Fruit fly (Drosophila melanogaster): ENCODE results near the gene Arp1.

DNA sequence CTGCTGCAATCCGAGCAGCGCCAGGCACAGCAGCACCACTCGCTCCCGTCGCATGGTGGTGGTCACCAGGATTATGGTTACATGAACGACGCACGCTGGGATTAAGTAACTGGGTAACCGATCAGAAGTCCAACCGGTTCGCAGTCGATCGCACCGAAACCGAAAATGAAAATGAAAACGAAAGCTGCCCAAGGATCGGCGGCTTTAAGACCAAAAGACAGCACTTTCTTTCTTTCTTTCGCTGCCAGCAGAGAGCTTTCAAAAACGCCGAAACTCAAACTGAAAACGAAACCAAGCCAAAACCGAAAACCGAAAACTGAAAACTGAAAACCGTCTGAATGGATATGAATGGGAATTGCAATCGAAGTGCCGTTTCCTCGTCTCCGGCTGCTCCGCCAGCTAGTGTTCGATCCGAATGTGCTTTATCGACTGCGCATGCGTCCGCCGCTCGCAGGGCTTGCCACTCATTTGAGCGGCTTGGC, 49.5 kb upstream of the Arp1 start, which contains the start of gene CG6753:
- TF ChIP-seq h (optimal IDR thresholded peaks at IDR 0.05) = no peak
- TF ChIP-seq ttk (optimal IDR thresholded peaks at IDR 0.05) = no peak
- TF ChIP-seq Sin3A (optimal IDR thresholded peaks at IDR 0.05) = no peak
- no peak for TF ChIP-seq insv (optimal IDR thresholded peaks at IDR 0.05)
